Worm (Caenorhabditis elegans) whole organism, L1 larva: Measurements from ENCODE around the gene srt-28.

Source experiments
- C04F5.9 ChIP-seq: sonication (generic microtip); optimal IDR thresholded peaks from 2 replicates; lab custom pipeline; 2016; ENCODE audit warnings: missing genetic modification characterization, missing compliant biosample characterization
- aly-2 ChIP-seq: fragments of 150-350 bp; optimal IDR thresholded peaks from 2 replicates; lab custom pipeline; 2014; ENCODE audit warnings: missing biosample characterization, missing genetic modification characterization
- ama-1 ChIP-seq: fragments of 150-350 bp; optimal IDR thresholded peaks from 2 replicates; lab custom pipeline; 2014
- efl-1 ChIP-seq, 4 experiments: fragments of 150-350 bp; optimal IDR thresholded peaks in 3 of 4; peaks in 1 of 4; 1 replicate in 1 of 4; 2 replicates in 3 of 4; lab custom pipeline; 2014; ENCODE audit warnings: missing biosample characterization in 2 of 4, missing genetic modification characterization in 2 of 4, missing genetic modification reagents in 2 of 4
- elt-2 ChIP-seq: sonication (generic microtip); optimal IDR thresholded peaks from 2 replicates; lab custom pipeline; 2016; ENCODE audit warnings: missing genetic modification characterization, mild to moderate bottlenecking, inconsistent platforms, missing compliant biosample characterization, missing genetic modification reagents
- mab-9 ChIP-seq: fragments of 200-800 bp; sonication (Bioruptor generic); IDR thresholded peaks from 2 replicates; pipeline ENCODE4 v1.3.6; 2022; ENCODE audit warnings: missing genetic modification reagents, missing genetic modification characterization, missing compliant biosample characterization
- nhr-237 ChIP-seq: fragments of 150-350 bp; optimal IDR thresholded peaks from 2 replicates; lab custom pipeline; 2014; ENCODE audit warnings: missing biosample characterization, missing genetic modification characterization
- nhr-77 ChIP-seq: fragments of 150-350 bp; optimal IDR thresholded peaks from 2 replicates; lab custom pipeline; 2014; ENCODE audit warnings: missing biosample characterization, missing genetic modification characterization
- zag-1 ChIP-seq: fragments of 150-350 bp; optimal IDR thresholded peaks from 2 replicates; lab custom pipeline; 2014; ENCODE audit warnings: missing biosample characterization, missing genetic modification characterization

DNA sequence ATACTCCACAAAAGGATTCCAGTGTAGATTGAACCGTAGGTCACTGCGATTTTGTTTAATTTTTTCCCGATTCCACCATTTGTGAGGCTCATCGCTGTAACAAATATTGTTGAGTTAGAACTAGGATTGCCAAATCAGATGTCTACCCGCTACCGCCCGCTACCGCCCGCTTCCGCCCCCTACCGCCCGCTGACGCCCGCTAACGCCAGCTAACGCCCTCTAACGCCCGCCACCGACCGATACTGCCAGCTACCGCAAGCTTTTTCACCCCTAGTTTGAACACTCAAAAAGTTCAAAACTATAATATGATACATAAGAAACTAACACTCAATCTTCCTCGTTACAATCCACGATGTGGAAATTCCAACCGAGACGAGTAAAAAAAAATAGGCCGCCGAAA is 45.0 kb upstream of the srt-28 start:
- TF ChIP-seq efl-1 (optimal IDR thresholded peaks at IDR 0.05; lab: Kevin White, UChicago), result no peak
- TF ChIP-seq efl-1 (GFP tag; optimal IDR thresholded peaks at IDR 0.05 in 1 of 2; lab: Kevin White, UChicago), result no peak
- no peak for TF ChIP-seq nhr-237 (tag; lab: Kevin White, UChicago)
- no peak for TF ChIP-seq aly-2 (tag; lab: Kevin White, UChicago)
- no peak for TF ChIP-seq elt-2
- TF ChIP-seq C04F5.9 (tag; lab: Kevin White, UChicago), result no peak
- TF ChIP-seq ama-1 (lab: Kevin White, UChicago), result no peak
- no peak for TF ChIP-seq nhr-77
- no peak for TF ChIP-seq zag-1
- no peak for TF ChIP-seq mab-9 (GFP tag; lab: Robert Waterston, UW)
